Fruit fly (Drosophila melanogaster) whole organism, prepupa: Measurements from ENCODE around the gene Fign.

Source experiments
- Blimp-1 ChIP-seq: fragments of 200-800 bp; sonication (Bioruptor generic); optimal IDR thresholded peaks from 3 replicates; lab custom pipeline; 2017; ENCODE audit warnings: missing biosample characterization, missing genetic modification characterization, mild to moderate bottlenecking, moderate library complexity, missing genetic modification reagents
- CG10631 ChIP-seq: fragments of 200-800 bp; sonication (Bioruptor generic); optimal IDR thresholded peaks from 2 replicates; lab custom pipeline; 2016; ENCODE audit warnings: missing biosample characterization, missing genetic modification characterization
- CG1621 ChIP-seq: fragments of 200-800 bp; sonication (Bioruptor generic); optimal IDR thresholded peaks from 3 replicates; lab custom pipeline; 2018; ENCODE audit warnings: missing biosample characterization, mild to moderate bottlenecking, missing genetic modification characterization
- CG3032 ChIP-seq: fragments of 200-800 bp; optimal IDR thresholded peaks from 2 replicates; lab custom pipeline; 2019; ENCODE audit warnings: missing biosample characterization, mild to moderate bottlenecking, missing genetic modification characterization, moderate library complexity
- CG34406 ChIP-seq: fragments of 200-800 bp; sonication (Bioruptor generic); optimal IDR thresholded peaks from 3 replicates; lab custom pipeline; 2016; ENCODE audit warnings: missing biosample characterization, missing genetic modification characterization
- CG6163 ChIP-seq: fragments of 200-800 bp; sonication (Bioruptor generic); IDR thresholded peaks from 3 replicates; pipeline ENCODE4 v1.3.6; 2022; ENCODE audit warnings: missing biosample characterization, missing genetic modification characterization
- CG6276 ChIP-seq: fragments of 200-800 bp; sonication (Bioruptor generic); optimal IDR thresholded peaks from 2 replicates; lab custom pipeline; 2017; ENCODE audit warnings: missing biosample characterization, mild to moderate bottlenecking, missing genetic modification characterization
- CG6854 ChIP-seq: fragments of 200-800 bp; sonication (Bioruptor generic); optimal IDR thresholded peaks from 2 replicates; lab custom pipeline; 2017; ENCODE audit warnings: missing biosample characterization, mild to moderate bottlenecking, missing genetic modification characterization
- CG7368 ChIP-seq: fragments of 200-800 bp; sonication (Bioruptor generic); optimal IDR thresholded peaks from 3 replicates; lab custom pipeline; 2016; ENCODE audit warnings: missing biosample characterization, missing genetic modification characterization
- CG8119 ChIP-seq: fragments of 200-800 bp; sonication (Bioruptor generic); IDR thresholded peaks from 3 replicates; pipeline ENCODE4 v1.3.6; 2022; ENCODE audit warnings: missing biosample characterization, missing genetic modification characterization
- CG9139 ChIP-seq: fragments of 200-800 bp; sonication (Bioruptor generic); optimal IDR thresholded peaks from 3 replicates; lab custom pipeline; 2017; ENCODE audit warnings: missing biosample characterization, mild to moderate bottlenecking, missing genetic modification characterization
- Eip78C ChIP-seq: fragments of 200-800 bp; sonication (Bioruptor generic); peaks from one replicate; lab custom pipeline; 2016; ENCODE audit warnings: missing biosample characterization, missing genetic modification characterization
- Eip93F ChIP-seq: fragments of 200-800 bp; sonication (Bioruptor generic); optimal IDR thresholded peaks from 2 replicates; lab custom pipeline; 2016; ENCODE audit warnings: missing biosample characterization, mild to moderate bottlenecking, missing genetic modification characterization
- Ets21C ChIP-seq: fragments of 200-800 bp; sonication (Bioruptor generic); optimal IDR thresholded peaks from 3 replicates; lab custom pipeline; 2016; ENCODE audit warnings: missing biosample characterization, missing genetic modification characterization
- Ets96B ChIP-seq: fragments of 200-800 bp; optimal IDR thresholded peaks from 2 replicates; lab custom pipeline; 2019; ENCODE audit warnings: missing biosample characterization, mild to moderate bottlenecking, missing genetic modification characterization, moderate library complexity
- Gug ChIP-seq: fragments of 200-800 bp; sonication (Bioruptor generic); IDR thresholded peaks from 2 replicates; pipeline ENCODE4 v1.3.6; 2022; ENCODE audit warnings: missing biosample characterization, missing genetic modification characterization
- Hr38 ChIP-seq: sonication (Bioruptor generic); optimal IDR thresholded peaks from 2 replicates; lab custom pipeline; 2016; ENCODE audit warnings: missing biosample characterization, missing genetic modification characterization
- Met ChIP-seq: fragments of 200-800 bp; sonication (Bioruptor generic); optimal IDR thresholded peaks from 3 replicates; lab custom pipeline; 2016; ENCODE audit warnings: missing biosample characterization, missing genetic modification characterization
- Smox ChIP-seq: fragments of 200-800 bp; sonication (Bioruptor generic); optimal IDR thresholded peaks from 3 replicates; lab custom pipeline; 2016; ENCODE audit warnings: missing biosample characterization, missing genetic modification characterization
- Sox14 ChIP-seq: fragments of 200-800 bp; sonication (Bioruptor generic); optimal IDR thresholded peaks from 3 replicates; lab custom pipeline; 2016; ENCODE audit warnings: missing biosample characterization, missing genetic modification characterization
- achi ChIP-seq: fragments of 200-800 bp; sonication (Bioruptor generic); optimal IDR thresholded peaks from 3 replicates; lab custom pipeline; 2016; ENCODE audit warnings: missing biosample characterization, missing genetic modification characterization
- cyc ChIP-seq: fragments of 200-800 bp; sonication (Bioruptor generic); optimal IDR thresholded peaks from 3 replicates; lab custom pipeline; 2016; ENCODE audit warnings: missing biosample characterization, missing genetic modification characterization
- dac ChIP-seq: fragments of 200-800 bp; sonication (Bioruptor generic); optimal IDR thresholded peaks from 2 replicates; lab custom pipeline; 2017; ENCODE audit warnings: missing biosample characterization, mild to moderate bottlenecking, missing genetic modification characterization
- eg ChIP-seq: fragments of 200-800 bp; sonication (Bioruptor generic); IDR thresholded peaks from 3 replicates; pipeline ENCODE4 v1.3.6; 2022; ENCODE audit warnings: missing biosample characterization, missing genetic modification characterization
- fd59A ChIP-seq: fragments of 200-800 bp; sonication (Bioruptor generic); optimal IDR thresholded peaks from 2 replicates; lab custom pipeline; 2017; ENCODE audit warnings: missing biosample characterization, mild to moderate bottlenecking, missing genetic modification characterization, missing genetic modification reagents
- fkh ChIP-seq: fragments of 200-800 bp; sonication (Bioruptor generic); optimal IDR thresholded peaks from 3 replicates; lab custom pipeline; 2017; ENCODE audit warnings: missing biosample characterization, mild to moderate bottlenecking, missing genetic modification characterization, moderate library complexity
- lz ChIP-seq: fragments of 200-800 bp; sonication (Bioruptor generic); optimal IDR thresholded peaks from 3 replicates; lab custom pipeline; 2016; ENCODE audit warnings: missing biosample characterization, missing genetic modification characterization
- salr ChIP-seq, 2 experiments: fragments of 200-800 bp; sonication (Bioruptor generic); optimal IDR thresholded peaks; 3 replicates each; lab custom pipeline; 2016 to 2018; ENCODE audit warnings: missing biosample characterization in 2 of 2, missing genetic modification characterization in 2 of 2, mild to moderate bottlenecking in 1 of 2
- spab ChIP-seq: fragments of 200-800 bp; sonication (Bioruptor generic); optimal IDR thresholded peaks from 2 replicates; lab custom pipeline; 2017; ENCODE audit warnings: missing biosample characterization, mild to moderate bottlenecking, missing genetic modification characterization, missing genetic modification reagents
- topi ChIP-seq: fragments of 200-800 bp; sonication (Bioruptor generic); optimal IDR thresholded peaks from 3 replicates; lab custom pipeline; 2016; ENCODE audit warnings: missing biosample characterization, missing genetic modification characterization
- vri ChIP-seq: fragments of 200-800 bp; sonication (Bioruptor generic); optimal IDR thresholded peaks from 3 replicates; lab custom pipeline; 2016; ENCODE audit warnings: missing biosample characterization, mild to moderate bottlenecking, missing genetic modification characterization

The Fign gene

DNA sequence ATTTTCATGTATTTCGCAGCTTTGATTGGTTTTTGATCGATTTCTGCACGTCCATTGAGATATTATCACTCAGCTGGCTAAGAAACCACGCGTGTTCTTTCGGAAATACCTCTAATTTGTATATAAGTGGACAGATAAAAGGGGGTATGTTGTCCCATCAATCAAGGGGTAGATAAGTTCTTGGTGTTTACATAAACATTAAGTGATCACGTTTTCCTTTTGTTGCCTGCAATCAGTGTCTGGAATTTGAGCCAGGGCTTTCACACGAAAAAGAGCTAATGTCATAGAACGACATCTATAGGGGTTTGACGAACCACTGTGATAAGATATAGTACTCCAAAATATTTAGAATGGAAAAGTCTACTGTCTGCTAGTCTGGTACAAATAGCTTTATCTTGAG lies 40.9 kb downstream of the Fign start:
- TF ChIP-seq fd59A (GFP tag; lab: Kevin White, UChicago) (no peak), CG8119 (GFP tag; lab: Robert Waterston, UW) (no peak), Eip93F (no peak), Hr38 (GFP tag; lab: Kevin White, UChicago) (no peak), salr (GFP tag; optimal IDR thresholded peaks at IDR 0.05; lab: Kevin White, UChicago) (no peak), CG6163 (GFP tag; lab: Robert Waterston, UW) (no peak), eg (GFP tag; lab: Robert Waterston, UW) (no peak), Ets21C (GFP tag; lab: Kevin White, UChicago) (no peak), CG9139 (no peak), achi (GFP tag; lab: Kevin White, UChicago) (no peak), cyc (GFP tag; lab: Kevin White, UChicago) (no peak), CG6276 (GFP tag; lab: Kevin White, UChicago) (no peak), CG10631 (GFP tag; lab: Kevin White, UChicago) (no peak), Sox14 (no peak), Gug (no peak), Ets96B (no peak), vri (GFP tag; lab: Kevin White, UChicago) (no peak), CG6854 (GFP tag; lab: Kevin White, UChicago) (no peak), CG1621 (tag; lab: Kevin White, UChicago) (no peak)

DNA sequence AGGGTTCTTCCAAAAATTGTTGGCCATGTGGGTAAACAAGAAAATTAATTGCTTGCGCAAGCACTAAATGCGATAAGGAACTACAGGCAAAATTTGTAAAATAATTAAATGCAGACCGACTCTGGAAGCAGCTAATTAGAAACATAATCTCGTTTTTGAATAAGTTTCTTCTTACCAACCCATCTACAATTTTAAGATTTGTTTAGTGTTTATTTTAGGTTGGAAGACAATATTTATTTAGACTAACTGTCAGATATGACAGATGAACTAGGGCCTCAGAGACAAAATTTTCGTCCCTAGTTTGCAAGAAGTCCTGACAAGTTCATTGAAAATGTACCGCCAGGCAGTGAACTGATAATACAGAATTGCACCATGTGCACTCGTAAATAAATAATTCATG lies 50.5 kb downstream of the Fign start, which contains the start of gene CG3347:
TSS of gene CG3347 (plus strand) at position 301 of the 400 bp plus-strand sequence.
- TF ChIP-seq Eip93F (no peak), lz (no peak), Smox (no peak), Sox14 (no peak), Eip78C (no peak), CG3032 (tag; lab: Kevin White, UChicago) (no peak), CG34406 (GFP tag; lab: Kevin White, UChicago) (no peak), Ets96B (no peak), spab (GFP tag; lab: Kevin White, UChicago) (no peak), Met (GFP tag; lab: Kevin White, UChicago) (no peak), Blimp-1 (GFP tag; lab: Kevin White, UChicago) (no peak), CG9139 (no peak), dac (no peak), Ets21C (GFP tag; lab: Kevin White, UChicago) (no peak), topi (GFP tag; lab: Kevin White, UChicago) (no peak), fkh (GFP tag; lab: Kevin White, UChicago) (no peak), CG7368 (no peak), salr (GFP tag; optimal IDR thresholded peaks at IDR 0.05; lab: Kevin White, UChicago) (no peak)
